Fruit fly (Drosophila melanogaster) whole organism, embryonic: ENCODE results near the gene CG5793.

ENCODE experiments used
- Abd-B ChIP-seq: fragments of 200-800 bp; sonication (Bioruptor generic); optimal IDR thresholded peaks from 2 replicates; lab custom pipeline; 2018; ENCODE audit warnings: missing biosample characterization, mild to moderate bottlenecking, missing genetic modification characterization, moderate library complexity
- Asciz ChIP-seq: fragments of 200-800 bp; sonication (Bioruptor generic); optimal IDR thresholded peaks from 2 replicates; lab custom pipeline; 2017; ENCODE audit warnings: missing biosample characterization, mild to moderate bottlenecking, missing genetic modification characterization, missing genetic modification reagents
- Awh ChIP-seq: fragments of 200-800 bp; sonication (Bioruptor generic); IDR thresholded peaks from 2 replicates; pipeline ENCODE4, ENCODE4 v1.3.6; 2022; ENCODE audit warnings: missing biosample characterization, missing genetic modification characterization
- B-H1 ChIP-seq: fragments of 200-800 bp; sonication (Bioruptor generic); IDR thresholded peaks from 3 replicates; pipeline ENCODE4 v1.3.6; 2022; ENCODE audit warnings: missing biosample characterization, missing genetic modification characterization
- Blimp-1 ChIP-seq: fragments of 200-800 bp; sonication (Bioruptor generic); optimal IDR thresholded peaks from 3 replicates; lab custom pipeline; 2018; ENCODE audit warnings: missing biosample characterization, missing genetic modification characterization, mild to moderate bottlenecking, moderate library complexity, missing genetic modification reagents
- CG10209 ChIP-seq: fragments of 200-800 bp; sonication (Bioruptor generic); optimal IDR thresholded peaks from 3 replicates; lab custom pipeline; 2017; ENCODE audit warnings: missing biosample characterization, mild to moderate bottlenecking, missing genetic modification characterization, missing genetic modification reagents
- CG12155 ChIP-seq: fragments of 200-800 bp; sonication (Bioruptor generic); optimal IDR thresholded peaks from 3 replicates; lab custom pipeline; 2016; ENCODE audit warnings: missing biosample characterization, missing genetic modification characterization
- CG13123 ChIP-seq: fragments of 200-800 bp; sonication (Bioruptor generic); optimal IDR thresholded peaks from 2 replicates; lab custom pipeline; 2016; ENCODE audit warnings: missing biosample characterization, missing genetic modification characterization
- CG14014 ChIP-seq: fragments of 200-800 bp; sonication (Bioruptor generic); IDR thresholded peaks from 2 replicates; pipeline ENCODE4 v1.3.6; 2022; ENCODE audit warnings: missing biosample characterization, missing genetic modification characterization
- CG16813 ChIP-seq: fragments of 200-800 bp; sonication (Bioruptor generic); IDR thresholded peaks from 3 replicates; pipeline ENCODE4 v1.3.6; 2022; ENCODE audit warnings: missing biosample characterization, missing genetic modification characterization; ENCODE audit not compliant: partially characterized antibody
- CG17385 ChIP-seq: fragments of 200-800 bp; sonication (Bioruptor generic); optimal IDR thresholded peaks from 3 replicates; lab custom pipeline; 2018; ENCODE audit warnings: missing biosample characterization, mild to moderate bottlenecking, missing genetic modification characterization
- CG33213 ChIP-seq: fragments of 200-800 bp; sonication (Bioruptor generic); optimal IDR thresholded peaks from 3 replicates; lab custom pipeline; 2016; ENCODE audit warnings: missing biosample characterization, missing genetic modification characterization
- CG4360 ChIP-seq: fragments of 200-800 bp; sonication (Bioruptor generic); IDR thresholded peaks from 2 replicates; pipeline ENCODE4 v1.3.6; 2022; ENCODE audit warnings: missing biosample characterization, missing genetic modification characterization
- CG4404 ChIP-seq: fragments of 200-800 bp; sonication (Bioruptor generic); IDR thresholded peaks from 2 replicates; pipeline ENCODE4 v1.3.6; 2022; ENCODE audit warnings: missing biosample characterization, missing genetic modification characterization
- CG4730 ChIP-seq: fragments of 200-800 bp; sonication (Bioruptor generic); IDR thresholded peaks from 2 replicates; pipeline ENCODE4 v1.3.6; 2022; ENCODE audit warnings: missing biosample characterization, missing genetic modification characterization
- CG6765 ChIP-seq: fragments of 200-800 bp; sonication (Bioruptor generic); optimal IDR thresholded peaks from 3 replicates; lab custom pipeline; 2017; ENCODE audit warnings: missing biosample characterization, mild to moderate bottlenecking, missing genetic modification characterization
- CG6791 ChIP-seq: fragments of 200-800 bp; sonication (Bioruptor generic); IDR thresholded peaks from 3 replicates; pipeline ENCODE4 v1.3.6; 2022; ENCODE audit warnings: missing biosample characterization, missing genetic modification characterization; ENCODE audit not compliant: partially characterized antibody
- CG8089 ChIP-seq: fragments of 200-800 bp; sonication (Bioruptor generic); optimal IDR thresholded peaks from 3 replicates; lab custom pipeline; 2016; ENCODE audit warnings: missing biosample characterization, missing genetic modification characterization
- CTCF ChIP-seq: fragments of 200-800 bp; sonication (Bioruptor generic); optimal IDR thresholded peaks from 2 replicates; lab custom pipeline; 2017; ENCODE audit warnings: missing biosample characterization, mild to moderate bottlenecking, missing genetic modification characterization, moderate library complexity
- Doc3 ChIP-seq: fragments of 200-800 bp; sonication (Bioruptor generic); IDR thresholded peaks from 3 replicates; pipeline ENCODE4 v1.3.6; 2022; ENCODE audit warnings: missing biosample characterization, missing genetic modification characterization; ENCODE audit not compliant: partially characterized antibody
- Drgx ChIP-seq: fragments of 200-800 bp; sonication (Bioruptor generic); IDR thresholded peaks from 2 replicates; pipeline ENCODE4 v1.3.6; 2022; ENCODE audit warnings: missing biosample characterization, missing genetic modification characterization
- HLH54F ChIP-seq: fragments of 200-800 bp; sonication (Bioruptor generic); optimal IDR thresholded peaks from 3 replicates; lab custom pipeline; 2016; ENCODE audit warnings: missing biosample characterization, missing genetic modification characterization
- Med ChIP-seq: fragments of 200-800 bp; sonication (Bioruptor generic); peaks from one replicate; lab custom pipeline; 2016; ENCODE audit warnings: missing biosample characterization, missing genetic modification characterization, mild to moderate bottlenecking, inconsistent platforms, moderate library complexity
- Meics ChIP-seq: fragments of 200-800 bp; sonication (Bioruptor generic); optimal IDR thresholded peaks from 2 replicates; lab custom pipeline; 2017; ENCODE audit warnings: missing biosample characterization, mild to moderate bottlenecking, missing genetic modification characterization
- Mrtf ChIP-seq: fragments of 200-800 bp; sonication (Bioruptor generic); IDR thresholded peaks from 3 replicates; pipeline ENCODE4 v1.3.6; 2022; ENCODE audit warnings: missing biosample characterization, missing genetic modification characterization
- Scr ChIP-seq: fragments of 200-800 bp; sonication (Bioruptor generic); IDR thresholded peaks from 2 replicates; pipeline ENCODE4 v1.3.6; 2022; ENCODE audit warnings: missing biosample characterization, missing genetic modification characterization; ENCODE audit not compliant: partially characterized antibody
- Sox100B ChIP-seq: fragments of 200-800 bp; sonication (Bioruptor generic); optimal IDR thresholded peaks from 3 replicates; lab custom pipeline; 2018; ENCODE audit warnings: missing biosample characterization, mild to moderate bottlenecking, missing genetic modification characterization
- YL-1 ChIP-seq: fragments of 200-800 bp; sonication (Bioruptor generic); optimal IDR thresholded peaks from 3 replicates; lab custom pipeline; 2017; ENCODE audit warnings: missing biosample characterization, mild to moderate bottlenecking, missing genetic modification characterization
- btn ChIP-seq: fragments of 200-800 bp; sonication (Bioruptor generic); optimal IDR thresholded peaks from 2 replicates; lab custom pipeline; 2016; ENCODE audit warnings: missing biosample characterization, missing genetic modification characterization
- da ChIP-seq: fragments of 200-800 bp; sonication (Bioruptor generic); optimal IDR thresholded peaks from 2 replicates; lab custom pipeline; 2016; ENCODE audit warnings: missing biosample characterization, missing genetic modification characterization
- eve ChIP-seq, 2 experiments: fragments of >200 bp; optimal IDR thresholded peaks; 2 replicates each; lab custom pipeline; 2017; ENCODE audit warnings: missing biosample characterization in 2 of 2, missing genetic modification characterization in 2 of 2
- lola ChIP-seq, 3 experiments: fragments of >200 bp in 2 of 3; fragments of 200-800 bp in 1 of 3; sonication (Bioruptor generic) in 1 of 3; optimal IDR thresholded peaks; 2 replicates each; lab custom pipeline; 2017 to 2019; ENCODE audit warnings: missing biosample characterization in 3 of 3, missing genetic modification characterization in 3 of 3, mild to moderate bottlenecking in 1 of 3, moderate library complexity in 1 of 3
- maf-S ChIP-seq: fragments of 200-800 bp; sonication (Bioruptor generic); optimal IDR thresholded peaks from 2 replicates; lab custom pipeline; 2016; ENCODE audit warnings: missing biosample characterization, missing genetic modification characterization
- mam ChIP-seq: fragments of 200-800 bp; sonication (Bioruptor generic); optimal IDR thresholded peaks from 3 replicates; lab custom pipeline; 2016; ENCODE audit warnings: missing biosample characterization, missing genetic modification characterization
- onecut ChIP-seq: fragments of 200-800 bp; sonication (Bioruptor generic); IDR thresholded peaks from 2 replicates; pipeline ENCODE4 v1.3.6; 2022; ENCODE audit warnings: missing biosample characterization, missing genetic modification characterization
- pros ChIP-seq: fragments of 200-800 bp; sonication (Bioruptor generic); optimal IDR thresholded peaks from 3 replicates; lab custom pipeline; 2019; ENCODE audit warnings: missing biosample characterization, mild to moderate bottlenecking, missing genetic modification characterization, moderate library complexity
- psq ChIP-seq: fragments of 200-800 bp; sonication (Bioruptor generic); optimal IDR thresholded peaks from 2 replicates; lab custom pipeline; 2017; ENCODE audit warnings: missing biosample characterization, missing genetic modification characterization
- pzg ChIP-seq: fragments of 200-800 bp; sonication (Bioruptor generic); optimal IDR thresholded peaks from 3 replicates; lab custom pipeline; 2018; ENCODE audit warnings: missing biosample characterization, mild to moderate bottlenecking, missing genetic modification characterization, moderate library complexity
- rib ChIP-seq: fragments of 200-800 bp; sonication (Bioruptor generic); IDR thresholded peaks from 2 replicates; pipeline ENCODE4 v1.3.6; 2022; ENCODE audit warnings: missing biosample characterization, missing genetic modification characterization
- salm ChIP-seq: fragments of 200-800 bp; sonication (Bioruptor generic); optimal IDR thresholded peaks from 2 replicates; lab custom pipeline; 2018; ENCODE audit warnings: missing biosample characterization, mild to moderate bottlenecking, missing genetic modification characterization
- sim ChIP-seq: fragments of 200-800 bp; sonication (Bioruptor generic); IDR thresholded peaks from 2 replicates; pipeline ENCODE4 v1.3.6; 2022; ENCODE audit warnings: missing biosample characterization, missing genetic modification characterization
- slp2 ChIP-seq: fragments of 200-800 bp; sonication (Bioruptor generic); optimal IDR thresholded peaks from 2 replicates; lab custom pipeline; 2016; ENCODE audit warnings: missing biosample characterization, missing genetic modification characterization
- sqz ChIP-seq: fragments of 200-800 bp; sonication (Bioruptor generic); optimal IDR thresholded peaks from 3 replicates; lab custom pipeline; 2018; ENCODE audit warnings: missing biosample characterization, mild to moderate bottlenecking, missing genetic modification characterization
- tll ChIP-seq, 2 experiments: fragments of 200-800 bp in 1 of 2; fragments of >200 bp in 1 of 2; sonication (Bioruptor generic) in 1 of 2; optimal IDR thresholded peaks; 2 replicates each; lab custom pipeline; 2017 to 2019; ENCODE audit warnings: missing biosample characterization in 2 of 2, missing genetic modification characterization in 2 of 2, mild to moderate bottlenecking in 1 of 2, moderate library complexity in 1 of 2
- tup ChIP-seq: fragments of 200-800 bp; sonication (Bioruptor generic); optimal IDR thresholded peaks from 2 replicates; lab custom pipeline; 2016; ENCODE audit warnings: missing biosample characterization, mild to moderate bottlenecking, missing genetic modification characterization, moderate library complexity
- tx ChIP-seq: fragments of 200-800 bp; sonication (Bioruptor generic); optimal IDR thresholded peaks from 2 replicates; lab custom pipeline; 2016; ENCODE audit warnings: missing biosample characterization, missing genetic modification characterization
- vvl ChIP-seq: fragments of 200-800 bp; sonication (Bioruptor generic); IDR thresholded peaks from 2 replicates; pipeline ENCODE4 v1.3.6; 2022; ENCODE audit warnings: missing biosample characterization, missing genetic modification characterization

Gene CG5793

DNA sequence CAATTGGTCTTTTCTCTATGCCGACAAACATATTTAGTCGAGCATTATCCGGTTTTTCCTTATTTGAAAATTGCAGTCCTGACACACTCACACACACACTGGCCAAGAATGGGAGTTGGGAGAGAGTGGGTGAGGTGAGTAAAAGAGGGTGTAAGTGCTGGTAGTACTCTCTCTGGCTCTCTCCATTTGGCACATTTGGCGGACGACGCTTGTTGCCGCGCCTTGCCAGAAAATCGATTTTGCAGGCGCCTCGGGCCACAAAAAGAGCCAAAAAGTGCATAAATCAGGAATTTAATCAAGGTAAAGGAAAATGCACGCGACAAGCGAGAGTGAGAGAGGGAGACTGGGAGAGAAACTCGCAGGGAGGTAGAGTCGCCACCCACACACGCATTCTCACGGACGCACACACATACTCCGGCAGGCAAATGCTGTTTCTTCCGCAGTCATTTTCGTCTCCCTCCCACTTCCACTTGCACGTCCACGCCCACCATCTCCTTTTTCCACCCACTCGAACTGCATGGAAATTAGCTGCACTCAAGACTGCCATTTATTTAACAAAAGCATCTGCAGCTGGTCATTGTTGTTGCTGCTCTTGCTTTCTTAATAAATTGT, 30.7 kb upstream of the CG5793 start (continued):
- TF ChIP-seq CG33213 (GFP tag; lab: Kevin White, UChicago) (no peak), sqz (no peak), da (GFP tag; lab: Kevin White, UChicago) (no peak), CG10209 (no peak), Scr (GFP tag; lab: Robert Waterston, UW) (0 out of 2 replicates have a peak, but pooled peaks have one; percentile 6), B-H1 (GFP tag; lab: Robert Waterston, UW) (no peak), tll (GFP tag; optimal IDR thresholded peaks at IDR 0.05; lab: Kevin White, UChicago) (peak in 1 of 2 experiments; percentile 32), CG8089 (GFP tag; lab: Kevin White, UChicago) (no peak), onecut (peak; percentile 87), CG4730 (GFP tag; lab: Robert Waterston, UW) (no peak), maf-S (GFP tag; lab: Kevin White, UChicago) (no peak), Sox100B (GFP tag; lab: Kevin White, UChicago) (no peak)

DNA sequence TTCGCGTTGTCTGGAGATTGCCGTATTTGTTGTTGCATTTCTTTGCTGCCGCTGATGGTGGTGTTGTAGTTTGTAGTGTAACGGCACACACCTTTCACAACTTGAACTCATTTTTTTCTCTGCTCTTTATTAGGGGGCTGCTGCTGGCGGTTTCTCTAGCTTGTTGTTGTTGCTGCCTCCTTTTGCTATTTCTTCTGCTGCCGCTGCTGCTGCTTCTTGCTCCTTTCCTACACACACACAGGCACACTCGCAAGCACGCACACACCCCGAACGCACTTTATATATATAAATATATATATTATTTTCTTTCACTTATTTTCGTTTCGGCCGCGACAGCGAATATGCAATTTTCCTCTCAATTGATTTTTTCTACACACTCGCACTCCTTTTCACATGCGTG, 30.2 kb upstream of the CG5793 start:
- peak; percentile 7 for TF ChIP-seq sqz
- no peak for TF ChIP-seq YL-1 (GFP tag; lab: Kevin White, UChicago)
- TF ChIP-seq rib (GFP tag; lab: Robert Waterston, UW), result 0 out of 2 replicates have a peak, but pooled peaks have one; percentile 41
- TF ChIP-seq CG12155 (GFP tag; lab: Kevin White, UChicago), result no peak
- TF ChIP-seq pros (GFP tag; lab: Kevin White, UChicago), result no peak
- TF ChIP-seq btn (GFP tag; lab: Kevin White, UChicago), result no peak
- TF ChIP-seq CG4360 (GFP tag; lab: Robert Waterston, UW), result peak; percentile 78
- TF ChIP-seq Med (GFP tag; lab: Kevin White, UChicago), result peak; percentile 50
- peak; percentile 61 for TF ChIP-seq CG17385 (GFP tag; lab: Kevin White, UChicago)
- no peak for TF ChIP-seq tup (GFP tag; lab: Kevin White, UChicago)

DNA sequence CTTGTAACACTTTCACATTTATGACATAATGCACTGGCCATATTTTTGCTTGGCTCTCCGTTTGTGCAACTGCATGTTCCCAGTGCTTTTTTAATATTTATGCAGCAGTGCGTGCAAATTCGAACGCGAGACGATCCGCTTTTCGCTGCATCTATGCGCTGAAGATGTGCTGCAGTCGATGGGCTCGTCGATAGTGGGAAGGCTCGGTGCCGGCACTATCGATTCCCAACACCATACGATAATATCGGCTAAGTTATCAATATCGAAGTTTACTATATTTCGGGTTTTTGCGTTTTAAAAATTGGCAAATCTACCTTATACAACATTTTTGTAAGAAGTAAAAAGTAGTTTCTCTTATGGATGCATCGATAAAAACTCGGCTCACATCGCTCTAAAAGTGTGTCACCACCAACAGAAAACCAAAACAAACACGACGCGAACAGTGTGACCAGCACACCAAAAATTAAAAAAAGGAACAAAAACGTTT, 29.7 kb upstream of the CG5793 start, which contains the start of gene RhoGAP93B:
Gene RhoGAP93B (minus strand): TSS at position 197 of the 487 bp plus-strand sequence.
- TF ChIP-seq CG6765 (GFP tag; lab: Kevin White, UChicago), result peak; percentile 35
- peak; percentile 91 for TF ChIP-seq mam
- peak; percentile 100 for TF ChIP-seq CG16813 (GFP tag; lab: Robert Waterston, UW)
- TF ChIP-seq vvl (GFP tag; lab: Robert Waterston, UW), result peak; percentile 95
- TF ChIP-seq Mrtf (GFP tag; lab: Robert Waterston, UW), result peak; percentile 85
- no peak for TF ChIP-seq pros (GFP tag; lab: Kevin White, UChicago)
- TF ChIP-seq pzg, result peak; percentile 94
- TF ChIP-seq eve (GFP tag; optimal IDR thresholded peaks at IDR 0.05; lab: Kevin White, UChicago), result peak in 1 of 2 experiments; percentile 20
- peak; percentile 82 for TF ChIP-seq Drgx (GFP tag; lab: Robert Waterston, UW)
- peak; percentile 83 for TF ChIP-seq Blimp-1 (GFP tag; lab: Kevin White, UChicago)
- peak; percentile 90 for TF ChIP-seq tx (GFP tag; lab: Kevin White, UChicago)
- TF ChIP-seq CG6791 (GFP tag; lab: Robert Waterston, UW), result peak; percentile 99
- peak; percentile 100 for TF ChIP-seq Doc3 (GFP tag; lab: Robert Waterston, UW)
- no peak for TF ChIP-seq Asciz (GFP tag; lab: Kevin White, UChicago)
- TF ChIP-seq lola (GFP tag; optimal IDR thresholded peaks at IDR 0.05; lab: Kevin White, UChicago), result peak in 1 of 3 experiments; percentile 78
- TF ChIP-seq sim, result 0 out of 2 replicates have a peak, but pooled peaks have one; percentile 26
- peak; percentile 94 for TF ChIP-seq CG4404 (GFP tag; lab: Robert Waterston, UW)
- peak; percentile 95 for TF ChIP-seq HLH54F (GFP tag; lab: Kevin White, UChicago)
- TF ChIP-seq CTCF (GFP tag; lab: Kevin White, UChicago), result peak; percentile 44
- TF ChIP-seq Abd-B (GFP tag; lab: Kevin White, UChicago), result peak; percentile 86
- peak; percentile 77 for TF ChIP-seq psq (GFP tag; lab: Kevin White, UChicago)
- TF ChIP-seq CG14014, result peak; percentile 94
- TF ChIP-seq Awh (GFP tag; lab: Robert Waterston, UW), result peak; percentile 89
- TF ChIP-seq Meics (GFP tag; lab: Kevin White, UChicago), result peak; percentile 74
- TF ChIP-seq salm, result peak; percentile 8
- TF ChIP-seq slp2 (GFP tag; lab: Kevin White, UChicago), result peak; percentile 77
- peak; percentile 58 for TF ChIP-seq CG13123
